Worm (Caenorhabditis elegans) whole organism, early embryonic: ENCODE data around the gene arrd-4.

Source experiments
- ama-1 ChIP-seq: fragments of 150-350 bp; optimal IDR thresholded peaks from 2 replicates; lab custom pipeline; 2014
- ets-7 ChIP-seq: sonication (generic microtip); optimal IDR thresholded peaks from 2 replicates; lab custom pipeline; 2016; ENCODE audit warnings: missing genotype, missing genetic modification characterization, missing compliant biosample characterization
- hmbx-1 ChIP-seq: sonication (generic microtip); optimal IDR thresholded peaks from 2 replicates; lab custom pipeline; 2016; ENCODE audit warnings: mild to moderate bottlenecking, missing genetic modification characterization, missing compliant biosample characterization
- hnd-1 ChIP-seq: sonication (generic microtip); optimal IDR thresholded peaks from 2 replicates; lab custom pipeline; 2016; ENCODE audit warnings: missing genetic modification characterization, missing compliant biosample characterization
- pes-1 ChIP-seq: fragments of 200-800 bp; sonication (Bioruptor generic); IDR thresholded peaks from 2 replicates; pipeline ENCODE4 v1.3.6; 2022; ENCODE audit warnings: missing genetic modification reagents, missing genetic modification characterization, missing compliant biosample characterization
- scrt-1 ChIP-seq: fragments of 200-800 bp; sonication (Bioruptor generic); IDR thresholded peaks from 2 replicates; pipeline ENCODE4 v1.3.6; 2022; ENCODE audit warnings: missing genetic modification characterization, missing compliant biosample characterization

DNA sequence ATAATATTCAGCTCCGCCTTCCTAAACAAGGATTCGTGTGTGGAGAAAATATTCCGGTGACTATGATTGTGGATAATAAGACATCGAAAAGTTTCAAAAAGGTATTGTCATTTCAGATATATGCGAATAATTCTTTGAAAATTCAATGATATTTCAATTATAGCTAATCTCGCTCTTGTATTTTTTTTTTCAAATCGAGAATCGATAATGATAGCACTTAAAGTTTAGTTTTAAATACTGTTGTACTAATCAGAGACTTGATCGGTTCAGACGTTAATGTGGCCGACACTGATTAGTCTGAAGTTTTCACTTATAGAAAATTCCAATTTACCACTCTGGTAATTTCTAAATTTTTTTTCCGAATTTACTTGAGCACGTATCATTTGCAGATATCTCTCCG lies 2.2 kb downstream of the arrd-4 start:
- TF ChIP-seq pes-1 = no peak
- no peak for TF ChIP-seq ama-1 (lab: Kevin White, UChicago)
- TF ChIP-seq ets-7 (tag; lab: Kevin White, UChicago) = no peak
- no peak for TF ChIP-seq scrt-1
- TF ChIP-seq hmbx-1 = no peak
- TF ChIP-seq hnd-1 (tag; lab: Kevin White, UChicago) = no peak
